Worm (Caenorhabditis elegans) whole organism, young adult: Measurements from ENCODE around the gene F23D12.7.

ENCODE experiments used
- F49E8.2 ChIP-seq: sonication (generic microtip); optimal IDR thresholded peaks from 3 replicates; lab custom pipeline; 2017; ENCODE audit warnings: missing genetic modification characterization, mild to moderate bottlenecking, missing compliant biosample characterization, antibody characterized with exemption, moderate library complexity; ENCODE audit not compliant: insufficient read depth
- ama-1 ChIP-seq, 3 experiments: fragments of 150-350 bp in 1 of 3; sonication (generic microtip) in 2 of 3; optimal IDR thresholded peaks; 2 replicates each; lab custom pipeline; 2014 to 2018; ENCODE audit warnings: missing biosample characterization in 2 of 3, missing genetic modification characterization in 2 of 3, missing genetic modification reagents in 2 of 3
- aptf-2 ChIP-seq: fragments of 200-800 bp; sonication (Bioruptor generic); conservative IDR thresholded peaks from 2 replicates; pipeline ENCODE4 v1.3.6; 2022; ENCODE audit warnings: missing genetic modification reagents, missing genetic modification characterization, missing compliant biosample characterization
- chd-7 ChIP-seq: sonication (generic microtip); optimal IDR thresholded peaks from 2 replicates; lab custom pipeline; 2016; ENCODE audit warnings: mild to moderate bottlenecking, missing genetic modification characterization, moderate library complexity, missing compliant biosample characterization
- die-1 ChIP-seq: sonication (generic microtip); optimal IDR thresholded peaks from 2 replicates; lab custom pipeline; 2016; ENCODE audit warnings: missing genotype, mild to moderate bottlenecking, missing genetic modification characterization, missing compliant biosample characterization
- efl-1 ChIP-seq: fragments of 150-350 bp; optimal IDR thresholded peaks from 2 replicates; lab custom pipeline; 2014; ENCODE audit warnings: missing biosample characterization, missing genetic modification reagents, missing genetic modification characterization
- mcd-1 ChIP-seq: fragments of 200-800 bp; sonication (Bioruptor generic); IDR thresholded peaks from 2 replicates; pipeline ENCODE4 v1.3.6; 2022; ENCODE audit warnings: missing genetic modification reagents, missing genetic modification characterization, missing compliant biosample characterization
- nfya-1 ChIP-seq: sonication (generic microtip); optimal IDR thresholded peaks from 2 replicates; lab custom pipeline; 2017; ENCODE audit warnings: antibody characterized with exemption, missing compliant biosample characterization, missing genetic modification characterization, borderline replicate concordance; ENCODE audit not compliant: insufficient read depth
- nhr-120 ChIP-seq: fragments of 200-800 bp; sonication (Bioruptor generic); IDR thresholded peaks from 2 replicates; pipeline ENCODE4 v1.3.6; 2022; ENCODE audit warnings: missing genetic modification characterization, missing compliant biosample characterization
- pha-4 ChIP-seq: fragments of 150-350 bp; sonication (generic microtip); optimal IDR thresholded peaks from 2 replicates; lab custom pipeline; 2014; ENCODE audit warnings: missing biosample characterization, missing genetic modification reagents, missing genetic modification characterization
- ztf-26 ChIP-seq: sonication (generic microtip); optimal IDR thresholded peaks from 2 replicates; lab custom pipeline; 2017; ENCODE audit warnings: missing genetic modification characterization, missing compliant biosample characterization

DNA sequence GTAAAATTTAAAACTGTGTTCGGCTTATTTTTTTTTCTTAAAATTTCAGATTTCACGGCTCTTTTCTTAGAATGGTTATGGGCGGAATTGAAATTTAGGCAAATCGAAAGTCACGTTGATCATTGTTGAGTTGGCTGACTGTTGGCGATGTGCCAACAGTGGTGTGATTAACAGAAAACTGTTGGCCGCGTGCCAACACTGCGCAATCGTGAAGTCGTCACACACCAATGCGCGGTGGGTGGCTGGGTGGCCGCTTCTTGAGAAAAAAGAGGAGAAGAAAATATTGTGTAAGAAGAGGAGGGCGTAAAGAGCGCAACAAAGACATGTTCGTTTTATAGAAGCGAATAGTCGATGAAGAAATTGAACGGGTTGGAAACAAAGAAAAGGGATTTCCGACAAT is 37.5 kb upstream of the F23D12.7 start:
- TF ChIP-seq aptf-2 = no peak
- TF ChIP-seq efl-1 (GFP tag; lab: Kevin White, UChicago) = no peak
- TF ChIP-seq nhr-120 (GFP tag; lab: Robert Waterston, UW) = no peak
- no peak for TF ChIP-seq ama-1 (optimal IDR thresholded peaks at IDR 0.05; lab: Kevin White, UChicago)
- TF ChIP-seq ama-1 (GFP tag; optimal IDR thresholded peaks at IDR 0.05; lab: Kevin White, UChicago) = no peak
- TF ChIP-seq F49E8.2 (tag; lab: Kevin White, UChicago) = no peak
- no peak for TF ChIP-seq chd-7 (tag; lab: Kevin White, UChicago)
- no peak for TF ChIP-seq ztf-26 (tag; lab: Kevin White, UChicago)
- no peak for TF ChIP-seq mcd-1 (GFP tag; lab: Robert Waterston, UW)
- no peak for TF ChIP-seq die-1 (tag; lab: Kevin White, UChicago)
- TF ChIP-seq nfya-1 (tag; lab: Kevin White, UChicago) = no peak
- no peak for TF ChIP-seq pha-4 (tag; lab: Kevin White, UChicago)
